Worm (Caenorhabditis elegans) whole organism, young adult: ENCODE results near the gene Y6E2A.4.

Source experiments
- F49E8.2 ChIP-seq: sonication (generic microtip); optimal IDR thresholded peaks from 3 replicates; lab custom pipeline; 2017; ENCODE audit warnings: missing genetic modification characterization, mild to moderate bottlenecking, missing compliant biosample characterization, antibody characterized with exemption, moderate library complexity; ENCODE audit not compliant: insufficient read depth
- F57C9.4 ChIP-seq: sonication (generic microtip); optimal IDR thresholded peaks from 2 replicates; lab custom pipeline; 2017; ENCODE audit warnings: mild to moderate bottlenecking, missing genetic modification characterization, missing compliant biosample characterization
- Y79H2A.3 ChIP-seq: fragments of 200-800 bp; sonication (Bioruptor generic); conservative IDR thresholded peaks from 2 replicates; pipeline ENCODE4 v1.3.6; 2022; ENCODE audit warnings: missing genetic modification reagents, missing genetic modification characterization, missing compliant biosample characterization
- attf-5 ChIP-seq: fragments of 200-800 bp; sonication (Bioruptor generic); optimal IDR thresholded peaks from 2 replicates; lab custom pipeline; 2018; ENCODE audit warnings: mild to moderate bottlenecking, missing genetic modification characterization, missing compliant biosample characterization
- die-1 ChIP-seq: sonication (generic microtip); optimal IDR thresholded peaks from 2 replicates; lab custom pipeline; 2016; ENCODE audit warnings: missing genotype, mild to moderate bottlenecking, missing genetic modification characterization, missing compliant biosample characterization
- him-1 ChIP-seq: sonication (generic microtip); optimal IDR thresholded peaks from 2 replicates; lab custom pipeline; 2016; ENCODE audit warnings: missing genotype, missing genetic modification reagents, missing genetic modification characterization, missing compliant biosample characterization
- hmg-20 ChIP-seq: fragments of 200-800 bp; sonication (Bioruptor generic); IDR thresholded peaks from 2 replicates; pipeline ENCODE4 v1.3.6; 2022; ENCODE audit warnings: missing genetic modification reagents, missing genetic modification characterization, missing compliant biosample characterization
- nfya-1 ChIP-seq: sonication (generic microtip); optimal IDR thresholded peaks from 2 replicates; lab custom pipeline; 2017; ENCODE audit warnings: antibody characterized with exemption, missing compliant biosample characterization, missing genetic modification characterization, borderline replicate concordance; ENCODE audit not compliant: insufficient read depth
- nhr-90 ChIP-seq: sonication (generic microtip); optimal IDR thresholded peaks from 2 replicates; lab custom pipeline; 2016; ENCODE audit warnings: missing genotype, mild to moderate bottlenecking, missing genetic modification characterization, missing compliant biosample characterization
- snpc-3.4 ChIP-seq: sonication (generic microtip); optimal IDR thresholded peaks from 2 replicates; lab custom pipeline; 2017; ENCODE audit warnings: missing genetic modification characterization, mild to moderate bottlenecking, missing compliant biosample characterization, antibody characterized with exemption, moderate library complexity, missing genotype, missing genetic modification reagents
- unc-130 ChIP-seq: sonication (generic microtip); optimal IDR thresholded peaks from 2 replicates; lab custom pipeline; 2016; ENCODE audit warnings: missing genetic modification reagents, missing genetic modification characterization, missing compliant biosample characterization
- ztf-3 ChIP-seq: fragments of 200-800 bp; sonication (Bioruptor generic); optimal IDR thresholded peaks from 2 replicates; lab custom pipeline; 2018; ENCODE audit warnings: mild to moderate bottlenecking, missing genetic modification characterization, missing compliant biosample characterization

DNA sequence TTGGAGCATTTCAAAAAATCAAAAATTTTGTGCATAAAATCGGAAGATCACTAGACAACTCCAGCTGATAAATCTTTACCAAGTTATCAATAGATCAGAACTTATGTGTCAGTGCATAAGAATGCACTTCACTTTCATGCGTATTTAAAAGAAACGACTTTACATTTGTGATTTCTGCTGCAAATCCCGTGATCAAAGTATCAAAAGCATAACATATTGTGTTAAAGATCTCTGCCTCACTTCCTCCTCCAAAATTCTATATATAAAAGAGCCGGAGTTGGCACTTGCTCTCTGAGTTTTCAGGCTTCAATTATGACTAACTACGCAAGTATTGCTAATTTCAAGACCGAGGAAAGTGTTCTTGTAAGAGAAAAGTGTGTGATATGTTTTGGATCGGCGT, 22.9 kb downstream of the Y6E2A.4 start, which contains the start of gene nhr-198:
- no peak for TF ChIP-seq ztf-3 (GFP tag; lab: Kevin White, UChicago)
- no peak for TF ChIP-seq die-1
- TF ChIP-seq Y79H2A.3 (GFP tag; lab: Robert Waterston, UW), result no peak
- TF ChIP-seq hmg-20 (GFP tag; lab: Robert Waterston, UW), result no peak
- TF ChIP-seq unc-130 (GFP tag; lab: Kevin White, UChicago), result no peak
- no peak for TF ChIP-seq F49E8.2 (tag; lab: Kevin White, UChicago)
- no peak for TF ChIP-seq snpc-3.4 (tag; lab: Kevin White, UChicago)
- no peak for TF ChIP-seq him-1 (tag; lab: Kevin White, UChicago)
- no peak for TF ChIP-seq F57C9.4 (tag; lab: Kevin White, UChicago)
- no peak for TF ChIP-seq attf-5
- TF ChIP-seq nfya-1 (tag; lab: Kevin White, UChicago), result no peak
- TF ChIP-seq nhr-90 (tag; lab: Kevin White, UChicago), result no peak
